Fruit fly (Drosophila melanogaster): ENCODE measurements around the gene CG14787.

The CG14787 gene

dm6 chrX:1411225-1411932 is 50.1 kb downstream of the CG14787 start (continued):
- TF ChIP-seq CG6808 (GFP tag; optimal IDR thresholded peaks at IDR 0.05) (peak; percentile 45), CG8119 (GFP tag; IDR thresholded peaks at IDR 0.05) (no peak), cyc (GFP tag; optimal IDR thresholded peaks at IDR 0.05) (peak; percentile 47), fkh (GFP tag; optimal IDR thresholded peaks at IDR 0.05) (no peak), CG31627 (GFP tag; optimal IDR thresholded peaks at IDR 0.05) (peak; percentile 27), CG8632 (GFP tag; optimal IDR thresholded peaks at IDR 0.05) (no peak), CG32006 (GFP tag; optimal IDR thresholded peaks at IDR 0.05) (peak; percentile 22), Smox (GFP tag; optimal IDR thresholded peaks at IDR 0.05) (peak; percentile 23), Ets21C (GFP tag; optimal IDR thresholded peaks at IDR 0.05) (no peak), CG1621 (tag; optimal IDR thresholded peaks at IDR 0.05) (no peak), Met (GFP tag; optimal IDR thresholded peaks at IDR 0.05) (peak; percentile 33), CG4318 (GFP tag; optimal IDR thresholded peaks at IDR 0.05) (no peak), Hr4 (GFP tag; optimal IDR thresholded peaks at IDR 0.05) (no peak), CG10669 (GFP tag; optimal IDR thresholded peaks at IDR 0.05) (peak; percentile 55), fd85E (GFP tag; optimal IDR thresholded peaks at IDR 0.05) (no peak), Lpt (GFP tag; optimal IDR thresholded peaks at IDR 0.05) (no peak), svp (GFP tag) (peak; percentile 76)
